Fruit fly (Drosophila melanogaster): Measurements from ENCODE around the gene Nuf2.

Nuf2 gene

DNA sequence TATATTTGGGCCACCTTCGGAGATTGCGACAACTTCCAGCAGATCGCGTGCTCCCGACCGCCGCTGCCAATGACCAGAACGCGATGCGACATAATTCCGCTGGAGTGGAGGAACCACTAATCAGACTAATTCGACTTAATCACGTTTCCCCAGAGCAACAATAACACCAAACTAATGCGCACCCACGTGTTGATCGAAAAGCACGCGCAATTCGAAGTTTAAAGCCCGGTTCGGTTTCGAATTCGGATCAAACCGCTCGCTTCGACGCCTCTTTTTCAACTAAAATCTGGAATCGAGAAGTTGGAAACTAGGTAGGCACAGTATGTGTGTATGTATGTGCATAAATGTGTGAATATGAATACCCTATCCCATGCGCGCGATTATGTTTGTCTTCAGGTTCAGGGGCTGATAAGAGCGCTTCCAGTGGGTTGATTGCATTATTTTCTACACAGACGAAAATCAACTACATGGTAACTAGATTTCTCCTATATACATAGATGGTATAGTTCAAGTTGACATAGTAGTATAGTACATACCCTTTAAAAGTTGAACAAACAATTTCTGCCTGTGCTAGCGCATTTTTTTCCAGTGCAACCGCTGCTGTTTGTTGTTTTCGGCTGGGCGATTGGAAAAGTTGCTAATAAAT lies 41.9 kb downstream of the Nuf2 start, which contains the start of gene Gart (continued):
- TF ChIP-seq CG30403 (GFP tag; optimal IDR thresholded peaks at IDR 0.05): peak; percentile 76
- no peak for TF ChIP-seq Gsc (GFP tag; IDR thresholded peaks at IDR 0.05)
- TF ChIP-seq Sry-β (GFP tag; optimal IDR thresholded peaks at IDR 0.05): no peak
- no peak for TF ChIP-seq Lpt (GFP tag; optimal IDR thresholded peaks at IDR 0.05)
- TF ChIP-seq cato (GFP tag; optimal IDR thresholded peaks at IDR 0.05; ENCODE audit: borderline replicate concordance): peak; percentile 41
- peak; percentile 67 for TF ChIP-seq CG2875 (GFP tag; optimal IDR thresholded peaks at IDR 0.05)
- peak; percentile 74 for TF ChIP-seq lbe (GFP tag; optimal IDR thresholded peaks at IDR 0.05)

DNA sequence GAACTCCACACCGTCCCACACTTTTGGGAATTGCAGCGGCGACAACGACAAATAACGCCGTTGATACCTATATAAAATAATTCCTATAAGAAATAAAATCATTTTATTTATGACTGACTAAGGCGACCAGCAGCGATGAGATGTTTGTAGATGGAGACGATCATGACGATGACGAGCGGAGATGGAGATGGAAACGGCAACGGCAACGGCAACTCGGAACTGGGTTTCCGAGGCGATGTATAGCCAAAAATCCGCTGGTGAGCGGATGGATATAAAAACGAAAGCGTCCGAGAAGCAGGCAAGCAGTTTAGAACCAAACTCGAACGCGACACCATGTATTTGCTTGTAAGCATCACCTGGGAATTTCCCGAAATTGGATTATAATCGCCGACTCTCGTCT lies 44.3 kb downstream of the Nuf2 start, which contains the start of gene Pcp:
Pcp (plus strand) TSS at position 301 of the 400 bp plus-strand sequence.
- no peak for TF ChIP-seq HLH4C (GFP tag; IDR thresholded peaks at IDR 0.05; ENCODE audit: partially characterized antibody)
- no peak for TF ChIP-seq jumu (GFP tag; optimal IDR thresholded peaks at IDR 0.05)
- TF ChIP-seq fd102C (GFP tag; optimal IDR thresholded peaks at IDR 0.05): no peak
- no peak for TF ChIP-seq trh (GFP tag; optimal IDR thresholded peaks at IDR 0.05)
- no peak for TF ChIP-seq CG18262 (tag; optimal IDR thresholded peaks at IDR 0.05)
- TF ChIP-seq Sry-β (GFP tag; optimal IDR thresholded peaks at IDR 0.05): no peak
- no peak for TF ChIP-seq yki (optimal IDR thresholded peaks at IDR 0.05)
- no peak for TF ChIP-seq CG11093 (GFP tag; IDR thresholded peaks at IDR 0.05)
- no peak for TF ChIP-seq CG34376 (GFP tag; optimal IDR thresholded peaks at IDR 0.05)
- TF ChIP-seq CG7839 (tag; optimal IDR thresholded peaks at IDR 0.05): no peak
- TF ChIP-seq HLHmδ (GFP tag; optimal IDR thresholded peaks at IDR 0.05): no peak
- TF ChIP-seq Neu2 (GFP tag; optimal IDR thresholded peaks at IDR 0.05; ENCODE audit: borderline replicate concordance): no peak

All from whole organism, embryonic.